Worm (Caenorhabditis elegans) whole organism, L2 larva: Measurements from ENCODE around the gene lurp-2.

Source experiments
- aly-2 ChIP-seq: fragments of 150-350 bp; optimal IDR thresholded peaks from 2 replicates; lab custom pipeline; 2014; ENCODE audit warnings: missing biosample characterization, missing genetic modification characterization
- ceh-82 ChIP-seq: fragments of 150-350 bp; optimal IDR thresholded peaks from 2 replicates; lab custom pipeline; 2014; ENCODE audit warnings: missing biosample characterization, missing genetic modification characterization
- lin-39 ChIP-seq: fragments of 150-350 bp; optimal IDR thresholded peaks from 2 replicates; lab custom pipeline; 2014; ENCODE audit warnings: missing biosample characterization, missing genetic modification reagents, missing genetic modification characterization
- nhr-12 ChIP-seq: fragments of 150-350 bp; optimal IDR thresholded peaks from 2 replicates; lab custom pipeline; 2014; ENCODE audit warnings: missing biosample characterization, missing genetic modification characterization
- nhr-77 ChIP-seq: fragments of 150-350 bp; optimal IDR thresholded peaks from 2 replicates; lab custom pipeline; 2014; ENCODE audit warnings: missing biosample characterization, missing genetic modification characterization
- peb-1 ChIP-seq: fragments of 150-350 bp; optimal IDR thresholded peaks from 2 replicates; lab custom pipeline; 2014; ENCODE audit warnings: missing biosample characterization, missing genetic modification characterization
- snpc-4 ChIP-seq: fragments of 150-350 bp; optimal IDR thresholded peaks from 2 replicates; lab custom pipeline; 2014; ENCODE audit warnings: missing biosample characterization, missing genetic modification characterization
- unc-55 ChIP-seq: fragments of 150-350 bp; sonication (generic microtip); optimal IDR thresholded peaks from 3 replicates; lab custom pipeline; 2014; ENCODE audit warnings: missing biosample characterization, missing genetic modification reagents, missing genetic modification characterization
- zag-1 ChIP-seq: fragments of 150-350 bp; optimal IDR thresholded peaks from 2 replicates; lab custom pipeline; 2014; ENCODE audit warnings: missing biosample characterization, missing genetic modification characterization

DNA sequence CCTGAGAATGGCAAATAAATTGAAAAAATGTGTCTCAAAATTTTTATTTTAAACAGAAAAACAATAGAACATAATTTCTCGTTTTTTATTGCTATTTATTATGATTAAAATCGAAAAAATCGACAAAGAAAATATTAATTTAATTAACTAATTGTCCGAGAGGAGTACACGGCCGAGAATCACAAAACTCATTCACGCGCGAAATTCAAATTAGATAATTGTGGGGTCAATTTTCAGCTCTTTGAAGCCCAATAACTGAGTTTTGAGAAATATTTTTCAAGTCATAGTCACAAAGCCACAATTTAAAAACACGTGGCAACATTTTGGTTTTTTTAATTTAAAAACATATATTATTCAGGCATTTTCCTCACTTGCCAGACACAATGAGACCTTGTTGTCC, 44.3 kb upstream of the lurp-2 start:
- TF ChIP-seq lin-39 (tag; lab: Kevin White, UChicago) (no peak), ceh-82 (no peak), snpc-4 (tag; lab: Kevin White, UChicago) (no peak), nhr-12 (tag; lab: Kevin White, UChicago) (no peak), peb-1 (tag; lab: Kevin White, UChicago) (no peak), nhr-77 (tag; lab: Kevin White, UChicago) (no peak), zag-1 (tag; lab: Kevin White, UChicago) (no peak), unc-55 (GFP tag; lab: Kevin White, UChicago) (no peak), aly-2 (tag; lab: Kevin White, UChicago) (no peak)
